Worm (Caenorhabditis elegans) whole organism, mixed stage, embryonic: Measurements from ENCODE around the gene C15B12.9.

ENCODE experiments used
- mab-5 ChIP-seq: fragments of 150-350 bp; optimal IDR thresholded peaks from 2 replicates; lab custom pipeline; 2014; ENCODE audit warnings: missing biosample characterization, missing genetic modification characterization
- nhr-28 ChIP-seq: fragments of 150-350 bp; optimal IDR thresholded peaks from 2 replicates; lab custom pipeline; 2014; ENCODE audit warnings: missing biosample characterization, missing genetic modification characterization
- nhr-76 ChIP-seq: sonication (generic microtip); optimal IDR thresholded peaks from 2 replicates; lab custom pipeline; 2017; ENCODE audit warnings: missing biosample characterization, missing genetic modification characterization
- snpc-4 ChIP-seq: fragments of 150-350 bp; optimal IDR thresholded peaks from 2 replicates; lab custom pipeline; 2014; ENCODE audit warnings: missing biosample characterization, missing genetic modification characterization
- unc-39 ChIP-seq: fragments of 150-350 bp; optimal IDR thresholded peaks from 2 replicates; lab custom pipeline; 2014; ENCODE audit warnings: missing biosample characterization, missing genetic modification characterization
- unc-62 ChIP-seq: fragments of 150-350 bp; optimal IDR thresholded peaks from 2 replicates; lab custom pipeline; 2014; ENCODE audit warnings: missing biosample characterization, missing genetic modification reagents, missing genetic modification characterization
- zip-8 ChIP-seq: fragments of 150-350 bp; optimal IDR thresholded peaks from 2 replicates; lab custom pipeline; 2014; ENCODE audit warnings: missing biosample characterization, missing genetic modification characterization
- ztf-11 ChIP-seq: fragments of 150-350 bp; optimal IDR thresholded peaks from 2 replicates; lab custom pipeline; 2014; ENCODE audit warnings: missing biosample characterization, missing genetic modification characterization

DNA sequence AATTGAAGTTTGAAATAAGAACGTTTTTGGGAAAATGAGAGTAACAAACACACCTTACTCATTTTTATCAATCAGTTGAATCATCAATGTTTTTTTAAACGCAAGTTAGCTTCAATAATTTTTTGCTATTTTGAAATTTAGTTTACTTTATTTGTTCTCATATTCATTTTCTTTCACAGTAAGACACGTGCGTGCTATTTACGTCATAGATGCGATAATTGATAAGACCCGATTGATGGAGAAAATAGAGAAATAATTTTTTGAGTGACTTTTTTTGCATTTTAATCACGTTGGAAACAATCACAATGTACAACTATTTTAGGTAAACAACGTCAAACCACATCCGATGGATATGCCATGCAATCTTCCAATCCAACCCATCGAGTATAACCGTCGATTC, 50.9 kb downstream of the C15B12.9 start:
- no peak for TF ChIP-seq mab-5 (tag; lab: Kevin White, UChicago)
- TF ChIP-seq nhr-28 (tag; lab: Kevin White, UChicago), result no peak
- TF ChIP-seq snpc-4, result no peak
- TF ChIP-seq unc-39, result no peak
- no peak for TF ChIP-seq nhr-76 (tag; lab: Kevin White, UChicago)
- TF ChIP-seq zip-8 (tag; lab: Kevin White, UChicago), result no peak
- no peak for TF ChIP-seq unc-62 (GFP tag; lab: Kevin White, UChicago)
- no peak for TF ChIP-seq ztf-11
